Worm (Caenorhabditis elegans): ENCODE measurements around the gene F14F9.5.

The F14F9.5 gene

DNA sequence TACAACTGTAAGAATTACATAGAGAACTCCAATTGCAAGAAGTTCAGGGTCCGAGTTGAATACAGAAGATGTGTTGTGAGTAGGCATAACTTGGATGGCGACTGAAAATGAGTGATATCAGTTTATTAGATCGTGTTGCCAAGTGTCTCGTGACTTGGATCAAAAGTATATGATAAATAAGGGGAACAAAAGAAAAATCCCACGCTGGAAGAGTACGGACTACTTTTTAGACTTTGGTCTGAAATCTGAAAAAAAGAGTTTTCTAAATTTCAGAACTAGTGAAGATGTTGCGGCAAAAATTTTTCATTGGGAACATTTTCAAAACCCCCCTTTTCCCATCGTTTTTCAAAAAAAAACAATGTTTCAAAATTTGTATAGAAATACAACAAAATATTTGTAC lies 42.7 kb downstream of the F14F9.5 start, which contains the start of gene srt-64:
srt-64 (minus strand) TSS at position 101 of the 400 bp plus-strand sequence.
- TF ChIP-seq hmg-4 (GFP tag; optimal IDR thresholded peaks at IDR 0.05) (no peak), tbx-37 (GFP tag; conservative IDR thresholded peaks at IDR 0.05) (no peak), scrt-1 (GFP tag; IDR thresholded peaks at IDR 0.05) (no peak), hmbx-1 (tag; optimal IDR thresholded peaks at IDR 0.05) (no peak), F13C5.2 (tag; optimal IDR thresholded peaks at IDR 0.05) (no peak), tbx-11 (GFP tag; IDR thresholded peaks at IDR 0.05) (no peak), sea-1 (GFP tag; conservative IDR thresholded peaks at IDR 0.05) (no peak), ceh-36 (tag; optimal IDR thresholded peaks at IDR 0.05) (no peak), ceh-13 (GFP tag; optimal IDR thresholded peaks at IDR 0.05) (no peak), B0310.2 (tag; optimal IDR thresholded peaks at IDR 0.05) (no peak), pes-1 (GFP tag; IDR thresholded peaks at IDR 0.05) (no peak), aly-1 (tag; optimal IDR thresholded peaks at IDR 0.05) (no peak), ama-1 (optimal IDR thresholded peaks at IDR 0.05) (no peak), hnd-1 (tag; optimal IDR thresholded peaks at IDR 0.05) (no peak), ets-7 (tag; optimal IDR thresholded peaks at IDR 0.05) (no peak)

ce11 chrV:5172833-5173232 lies 45.9 kb downstream of the F14F9.5 start, which contains the start of gene srt-65:
Gene srt-65 (minus strand): TSS chrV:5172933.
- TF ChIP-seq tra-4 (tag; optimal IDR thresholded peaks at IDR 0.05) (no peak), sea-1 (GFP tag; conservative IDR thresholded peaks at IDR 0.05) (no peak), ceh-36 (tag; optimal IDR thresholded peaks at IDR 0.05) (no peak), F13C5.2 (tag; optimal IDR thresholded peaks at IDR 0.05) (no peak), ceh-13 (GFP tag; optimal IDR thresholded peaks at IDR 0.05) (no peak)

DNA sequence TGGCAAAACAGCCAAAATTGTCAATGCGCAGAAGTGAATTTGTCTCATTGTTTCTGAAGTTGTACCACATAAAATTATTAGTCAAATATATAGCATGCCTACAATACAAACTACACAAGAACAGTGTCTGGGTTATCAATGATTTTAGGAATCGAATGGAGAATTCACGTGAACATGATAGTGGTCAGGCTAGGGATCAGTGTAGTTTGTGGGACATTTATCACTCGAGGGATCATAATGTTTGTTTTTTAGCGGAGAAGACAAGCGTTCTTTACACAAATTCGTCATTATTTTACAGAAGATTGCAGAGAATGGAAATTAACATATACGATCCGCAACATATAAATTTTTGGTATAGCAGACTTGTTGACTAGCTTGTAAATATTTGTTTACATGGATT lies 50.3 kb downstream of the F14F9.5 start, which contains the start of gene ugt-51:
ugt-51 (minus strand) TSS at position 101 of the 400 bp plus-strand sequence.
- no peak for TF ChIP-seq ceh-13 (GFP tag; optimal IDR thresholded peaks at IDR 0.05)
- TF ChIP-seq hmg-4 (GFP tag; optimal IDR thresholded peaks at IDR 0.05), result no peak
- TF ChIP-seq tra-4 (tag; optimal IDR thresholded peaks at IDR 0.05), result no peak
- no peak for TF ChIP-seq aly-1 (tag; optimal IDR thresholded peaks at IDR 0.05)

ce11 chrV:5178051-5178450 lies 51.2 kb downstream of the F14F9.5 start:
- TF ChIP-seq ets-7 (tag; optimal IDR thresholded peaks at IDR 0.05) (no peak), hmbx-1 (tag; optimal IDR thresholded peaks at IDR 0.05) (no peak), aly-1 (tag; optimal IDR thresholded peaks at IDR 0.05) (no peak), B0310.2 (tag; optimal IDR thresholded peaks at IDR 0.05) (no peak), tbx-37 (GFP tag; conservative IDR thresholded peaks at IDR 0.05) (no peak), ceh-13 (GFP tag; optimal IDR thresholded peaks at IDR 0.05) (no peak), hmg-4 (GFP tag; optimal IDR thresholded peaks at IDR 0.05) (no peak)
